Worm (Caenorhabditis elegans) whole organism, mixed stage, embryonic: Measurements from ENCODE around the gene ubc-26.

ENCODE experiments used
- blmp-1 ChIP-seq: fragments of 150-350 bp; optimal IDR thresholded peaks from 2 replicates; lab custom pipeline; 2014; ENCODE audit warnings: missing biosample characterization, missing genetic modification characterization
- hlh-1 ChIP-seq: fragments of 150-350 bp; optimal IDR thresholded peaks from 2 replicates; lab custom pipeline; 2014; ENCODE audit warnings: missing biosample characterization, missing genetic modification reagents, missing genetic modification characterization
- lsy-2 ChIP-seq: fragments of 150-350 bp; optimal IDR thresholded peaks from 2 replicates; lab custom pipeline; 2014; ENCODE audit warnings: missing biosample characterization, missing genetic modification characterization
- mep-1 ChIP-seq: fragments of 150-350 bp; optimal IDR thresholded peaks from 2 replicates; lab custom pipeline; 2017; ENCODE audit warnings: missing biosample characterization, missing genetic modification reagents, missing genetic modification characterization, inconsistent platforms
- nhr-12 ChIP-seq: fragments of 150-350 bp; optimal IDR thresholded peaks from 2 replicates; lab custom pipeline; 2014; ENCODE audit warnings: missing biosample characterization, missing genetic modification characterization
- nhr-28 ChIP-seq: fragments of 150-350 bp; optimal IDR thresholded peaks from 2 replicates; lab custom pipeline; 2014; ENCODE audit warnings: missing biosample characterization, missing genetic modification characterization
- nhr-76 ChIP-seq: sonication (generic microtip); optimal IDR thresholded peaks from 2 replicates; lab custom pipeline; 2017; ENCODE audit warnings: missing biosample characterization, missing genetic modification characterization
- tbx-8 ChIP-seq: fragments of 200-800 bp; sonication (Bioruptor generic); optimal IDR thresholded peaks from 2 replicates; lab custom pipeline; 2018; ENCODE audit warnings: mild to moderate bottlenecking, missing genetic modification characterization, moderate library complexity, missing compliant biosample characterization
- unc-39 ChIP-seq: fragments of 150-350 bp; optimal IDR thresholded peaks from 2 replicates; lab custom pipeline; 2014; ENCODE audit warnings: missing biosample characterization, missing genetic modification characterization
- zip-8 ChIP-seq: fragments of 150-350 bp; optimal IDR thresholded peaks from 2 replicates; lab custom pipeline; 2014; ENCODE audit warnings: missing biosample characterization, missing genetic modification characterization

- no peak for TF ChIP-seq nhr-12
- no peak for TF ChIP-seq hlh-1
- TF ChIP-seq unc-39 = no peak
- no peak for TF ChIP-seq blmp-1 (tag; lab: Kevin White, UChicago)
- TF ChIP-seq nhr-76 (tag; lab: Kevin White, UChicago) = no peak
- no peak for TF ChIP-seq mep-1 (tag; lab: Kevin White, UChicago)
- no peak for TF ChIP-seq zip-8 (tag; lab: Kevin White, UChicago)
- TF ChIP-seq nhr-28 (tag; lab: Kevin White, UChicago) = no peak
- TF ChIP-seq tbx-8 (GFP tag; lab: Kevin White, UChicago) = no peak
- TF ChIP-seq lsy-2 (tag; lab: Kevin White, UChicago) = no peak
Observed at ce11 chrII:2881088-2881487, 19.1 kb downstream of the ubc-26 start.
